Worm (Caenorhabditis elegans) whole organism, L2 larva: ENCODE measurements around the gene mcm-10.

ENCODE experiments used
- C34F6.9 ChIP-seq: fragments of 150-350 bp; optimal IDR thresholded peaks from 2 replicates; lab custom pipeline; 2014; ENCODE audit warnings: missing biosample characterization, missing genetic modification characterization
- F13H6.1 ChIP-seq: sonication (generic microtip); optimal IDR thresholded peaks from 2 replicates; lab custom pipeline; 2016; ENCODE audit warnings: missing genetic modification characterization, missing compliant biosample characterization
- R02D3.7 ChIP-seq: fragments of 150-350 bp; optimal IDR thresholded peaks from 2 replicates; lab custom pipeline; 2014; ENCODE audit warnings: missing biosample characterization, missing genetic modification characterization
- Y55F3AM.14 ChIP-seq: fragments of 200-800 bp; sonication (Bioruptor generic); optimal IDR thresholded peaks from 2 replicates; lab custom pipeline; 2018; ENCODE audit warnings: mild to moderate bottlenecking, missing genetic modification characterization, missing compliant biosample characterization
- ZK546.5 ChIP-seq: sonication (generic microtip); optimal IDR thresholded peaks from 2 replicates; lab custom pipeline; 2017; ENCODE audit warnings: missing biosample characterization, missing genetic modification characterization
- alr-1 ChIP-seq: fragments of 150-350 bp; optimal IDR thresholded peaks from 2 replicates; lab custom pipeline; 2014; ENCODE audit warnings: missing biosample characterization, missing genetic modification characterization
- ceh-82 ChIP-seq: fragments of 150-350 bp; optimal IDR thresholded peaks from 2 replicates; lab custom pipeline; 2014; ENCODE audit warnings: missing biosample characterization, missing genetic modification characterization
- crh-2 ChIP-seq: sonication (generic microtip); optimal IDR thresholded peaks from 2 replicates; lab custom pipeline; 2017; ENCODE audit warnings: missing biosample characterization, missing genetic modification characterization
- dmd-4 ChIP-seq: sonication (generic microtip); optimal IDR thresholded peaks from 2 replicates; lab custom pipeline; 2017; ENCODE audit warnings: missing biosample characterization, missing genetic modification characterization
- egl-27 ChIP-seq: sonication (generic microtip); optimal IDR thresholded peaks from 3 replicates; lab custom pipeline; 2017; ENCODE audit warnings: missing biosample characterization, missing genetic modification reagents, missing genetic modification characterization
- elt-1 ChIP-seq: fragments of 150-350 bp; optimal IDR thresholded peaks from 2 replicates; lab custom pipeline; 2014; ENCODE audit warnings: missing biosample characterization, missing genetic modification characterization
- elt-3 ChIP-seq: sonication (generic microtip); optimal IDR thresholded peaks from 2 replicates; lab custom pipeline; 2017; ENCODE audit warnings: missing biosample characterization, missing genetic modification characterization
- fos-1 ChIP-seq: fragments of 150-350 bp; optimal IDR thresholded peaks from 2 replicates; lab custom pipeline; 2014; ENCODE audit warnings: missing biosample characterization, missing genetic modification characterization
- gmeb-1 ChIP-seq: fragments of 150-350 bp; optimal IDR thresholded peaks from 2 replicates; lab custom pipeline; 2014; ENCODE audit warnings: missing biosample characterization, missing genetic modification characterization
- lin-11 ChIP-seq: fragments of 150-350 bp; sonication (generic microtip); optimal IDR thresholded peaks from 2 replicates; lab custom pipeline; 2014; ENCODE audit warnings: missing biosample characterization, missing genetic modification characterization, inconsistent platforms, mixed read lengths
- lin-13 ChIP-seq: fragments of 150-350 bp; optimal IDR thresholded peaks from 2 replicates; lab custom pipeline; 2014; ENCODE audit warnings: missing biosample characterization, missing genetic modification reagents, missing genetic modification characterization
- lin-39 ChIP-seq: fragments of 150-350 bp; optimal IDR thresholded peaks from 2 replicates; lab custom pipeline; 2014; ENCODE audit warnings: missing biosample characterization, missing genetic modification reagents, missing genetic modification characterization
- lsy-2 ChIP-seq, 2 experiments: fragments of 150-350 bp in 1 of 2; sonication (generic microtip) in 1 of 2; optimal IDR thresholded peaks; 2 replicates each; lab custom pipeline; 2014 to 2017; ENCODE audit warnings: missing biosample characterization in 2 of 2, missing genetic modification characterization in 2 of 2
- mab-5 ChIP-seq: fragments of 150-350 bp; optimal IDR thresholded peaks from 2 replicates; lab custom pipeline; 2014; ENCODE audit warnings: missing biosample characterization, missing genetic modification characterization
- mbf-1 ChIP-seq: sonication (generic microtip); optimal IDR thresholded peaks from 2 replicates; lab custom pipeline; 2017; ENCODE audit warnings: missing biosample characterization, missing genetic modification characterization
- mdl-1 ChIP-seq, 2 experiments: fragments of 150-350 bp in 1 of 2; sonication (generic microtip) in 1 of 2; optimal IDR thresholded peaks; 2 replicates each; lab custom pipeline; 2017; ENCODE audit warnings: missing biosample characterization in 2 of 2, missing genetic modification characterization in 2 of 2
- nhr-11 ChIP-seq: fragments of 150-350 bp; optimal IDR thresholded peaks from 2 replicates; lab custom pipeline; 2014; ENCODE audit warnings: missing biosample characterization, missing genetic modification characterization
- nhr-12 ChIP-seq: fragments of 150-350 bp; optimal IDR thresholded peaks from 2 replicates; lab custom pipeline; 2014; ENCODE audit warnings: missing biosample characterization, missing genetic modification characterization
- nhr-129 ChIP-seq: fragments of 150-350 bp; optimal IDR thresholded peaks from 2 replicates; lab custom pipeline; 2014; ENCODE audit warnings: missing biosample characterization, missing genetic modification characterization
- nhr-21 ChIP-seq: fragments of 150-350 bp; optimal IDR thresholded peaks from 2 replicates; lab custom pipeline; 2014; ENCODE audit warnings: missing biosample characterization, missing genetic modification characterization
- nhr-23 ChIP-seq: fragments of 150-350 bp; optimal IDR thresholded peaks from 2 replicates; lab custom pipeline; 2014; ENCODE audit warnings: missing biosample characterization, missing genetic modification reagents, missing genetic modification characterization
- nhr-237 ChIP-seq: fragments of 150-350 bp; optimal IDR thresholded peaks from 2 replicates; lab custom pipeline; 2014; ENCODE audit warnings: missing biosample characterization, missing genetic modification characterization
- nhr-25 ChIP-seq: fragments of 150-350 bp; sonication (generic microtip); optimal IDR thresholded peaks from 3 replicates; lab custom pipeline; 2014; ENCODE audit warnings: missing biosample characterization, missing genetic modification characterization
- nhr-6 ChIP-seq: fragments of 150-350 bp; optimal IDR thresholded peaks from 2 replicates; lab custom pipeline; 2014; ENCODE audit warnings: missing biosample characterization, missing genetic modification characterization
- nhr-77 ChIP-seq: fragments of 150-350 bp; optimal IDR thresholded peaks from 2 replicates; lab custom pipeline; 2014; ENCODE audit warnings: missing biosample characterization, missing genetic modification characterization
- peb-1 ChIP-seq: fragments of 150-350 bp; optimal IDR thresholded peaks from 2 replicates; lab custom pipeline; 2014; ENCODE audit warnings: missing biosample characterization, missing genetic modification characterization
- sem-4 ChIP-seq: fragments of 150-350 bp; optimal IDR thresholded peaks from 2 replicates; lab custom pipeline; 2014; ENCODE audit warnings: missing biosample characterization, missing genetic modification reagents, missing genetic modification characterization
- sma-3 ChIP-seq: sonication (generic microtip); optimal IDR thresholded peaks from 2 replicates; lab custom pipeline; 2016; ENCODE audit warnings: missing genetic modification reagents, missing genetic modification characterization, missing compliant biosample characterization
- sma-9 ChIP-seq, 2 experiments: fragments of 150-350 bp in 1 of 2; sonication (generic microtip) in 1 of 2; optimal IDR thresholded peaks; 2 replicates each; lab custom pipeline; 2014 to 2016; ENCODE audit warnings: missing genetic modification characterization in 2 of 2, mild to moderate bottlenecking in 1 of 2, missing biosample characterization in 1 of 2, missing compliant biosample characterization in 1 of 2, missing genetic modification reagents in 1 of 2, moderate library complexity in 1 of 2
- snpc-4 ChIP-seq: fragments of 150-350 bp; optimal IDR thresholded peaks from 2 replicates; lab custom pipeline; 2014; ENCODE audit warnings: missing biosample characterization, missing genetic modification characterization
- unc-39 ChIP-seq: fragments of 150-350 bp; optimal IDR thresholded peaks from 2 replicates; lab custom pipeline; 2014; ENCODE audit warnings: missing biosample characterization, missing genetic modification characterization
- unc-55 ChIP-seq: fragments of 150-350 bp; sonication (generic microtip); optimal IDR thresholded peaks from 3 replicates; lab custom pipeline; 2014; ENCODE audit warnings: missing biosample characterization, missing genetic modification reagents, missing genetic modification characterization
- unc-62 ChIP-seq: fragments of 150-350 bp; optimal IDR thresholded peaks from 2 replicates; lab custom pipeline; 2014; ENCODE audit warnings: missing biosample characterization, missing genetic modification reagents, missing genetic modification characterization
- zag-1 ChIP-seq: fragments of 150-350 bp; optimal IDR thresholded peaks from 2 replicates; lab custom pipeline; 2014; ENCODE audit warnings: missing biosample characterization, missing genetic modification characterization
- ztf-1 ChIP-seq: fragments of 200-800 bp; sonication (Bioruptor generic); conservative IDR thresholded peaks from 2 replicates; pipeline ENCODE4 v1.3.6; 2022; ENCODE audit warnings: missing genetic modification characterization, missing compliant biosample characterization
- ztf-11 ChIP-seq: sonication (generic microtip); optimal IDR thresholded peaks from 2 replicates; lab custom pipeline; 2017; ENCODE audit warnings: missing biosample characterization, missing genetic modification characterization
- ztf-4 ChIP-seq: fragments of 150-350 bp; optimal IDR thresholded peaks from 2 replicates; lab custom pipeline; 2014; ENCODE audit warnings: missing biosample characterization, missing genetic modification characterization

mcm-10 gene

DNA sequence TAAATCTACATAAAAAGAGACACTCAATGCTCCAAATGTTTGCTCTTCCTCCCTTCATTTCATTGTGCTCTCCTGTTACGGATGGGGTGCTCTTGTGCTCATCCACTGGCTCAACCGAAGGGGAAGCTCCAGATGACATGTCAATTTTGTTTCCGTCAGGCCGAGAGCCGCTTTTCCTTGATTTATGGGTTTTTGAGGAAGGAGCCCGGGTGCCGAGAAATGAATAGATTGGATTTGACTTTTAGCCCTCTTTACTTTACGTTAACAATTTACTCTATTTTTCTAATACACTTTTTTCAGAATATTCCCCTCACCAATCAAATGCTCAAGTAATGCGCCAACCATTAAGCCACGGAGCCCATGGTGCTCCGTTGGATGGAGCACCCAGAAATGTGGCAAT, 42.8 kb downstream of the mcm-10 start, which contains the start of gene T28D6.4:
Gene T28D6.4, plus strand, starts transcription at position 301 of the 400 bp plus-strand sequence.
- TF ChIP-seq dmd-4 (tag; lab: Kevin White, UChicago) (no peak), lin-13 (no peak)

DNA sequence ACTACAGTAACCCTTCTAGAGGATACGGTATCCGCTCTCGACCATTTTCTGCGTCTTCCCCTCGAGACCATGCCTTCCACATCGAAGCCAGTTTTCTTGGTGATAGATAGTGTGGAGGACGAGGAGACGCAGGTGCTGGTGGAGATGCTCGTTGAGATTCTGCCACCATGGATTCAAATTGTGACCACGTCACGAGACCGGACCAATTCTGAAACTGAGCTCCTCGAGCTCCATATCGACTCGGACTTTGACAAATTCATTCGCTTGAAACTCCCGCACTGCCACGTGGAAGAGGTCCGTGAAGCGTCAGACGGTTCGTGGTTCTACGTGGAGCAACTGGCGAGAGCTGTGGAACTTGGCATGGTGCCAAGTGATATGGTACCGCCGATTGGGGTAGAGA, 44.0 kb downstream of the mcm-10 start:
- TF ChIP-seq unc-62 (GFP tag; lab: Kevin White, UChicago), result no peak
- no peak for TF ChIP-seq nhr-23 (tag; lab: Kevin White, UChicago)

DNA sequence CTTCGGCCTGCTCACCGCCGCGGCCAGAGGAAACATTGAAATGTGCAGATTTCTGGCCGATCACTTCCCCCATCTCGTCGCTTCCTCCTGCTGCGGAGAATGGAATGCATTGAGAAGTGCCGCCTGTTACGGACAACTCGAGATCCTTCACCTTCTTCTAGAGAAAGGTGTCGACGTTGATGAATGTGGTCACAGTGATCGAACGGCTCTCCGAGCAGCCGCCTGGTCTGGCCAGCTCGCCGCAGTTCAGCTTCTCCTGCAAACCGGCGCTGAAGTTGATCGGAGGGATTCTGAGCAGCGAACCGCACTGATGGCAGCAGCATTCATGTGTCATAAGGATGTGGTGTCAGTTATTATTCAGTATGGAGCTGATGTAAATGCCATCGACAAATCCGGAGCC, 45.5 kb downstream of the mcm-10 start:
- no peak for TF ChIP-seq fos-1
- no peak for TF ChIP-seq nhr-23 (tag; lab: Kevin White, UChicago)
- TF ChIP-seq ZK546.5 (tag; lab: Kevin White, UChicago), result no peak
- no peak for TF ChIP-seq gmeb-1 (tag; lab: Kevin White, UChicago)
- no peak for TF ChIP-seq sma-3 (GFP tag; lab: Kevin White, UChicago)
- TF ChIP-seq sem-4, result no peak
- no peak for TF ChIP-seq lin-11
- no peak for TF ChIP-seq mab-5 (tag; lab: Kevin White, UChicago)
- no peak for TF ChIP-seq nhr-21 (tag; lab: Kevin White, UChicago)
- no peak for TF ChIP-seq alr-1 (tag; lab: Kevin White, UChicago)
- no peak for TF ChIP-seq lsy-2 (tag; optimal IDR thresholded peaks at IDR 0.05; lab: Kevin White, UChicago)
- no peak for TF ChIP-seq ztf-1 (GFP tag; lab: Robert Waterston, UW)
- TF ChIP-seq snpc-4 (tag; lab: Kevin White, UChicago), result no peak
- TF ChIP-seq mbf-1 (tag; lab: Kevin White, UChicago), result no peak
- no peak for TF ChIP-seq dmd-4 (tag; lab: Kevin White, UChicago)

DNA sequence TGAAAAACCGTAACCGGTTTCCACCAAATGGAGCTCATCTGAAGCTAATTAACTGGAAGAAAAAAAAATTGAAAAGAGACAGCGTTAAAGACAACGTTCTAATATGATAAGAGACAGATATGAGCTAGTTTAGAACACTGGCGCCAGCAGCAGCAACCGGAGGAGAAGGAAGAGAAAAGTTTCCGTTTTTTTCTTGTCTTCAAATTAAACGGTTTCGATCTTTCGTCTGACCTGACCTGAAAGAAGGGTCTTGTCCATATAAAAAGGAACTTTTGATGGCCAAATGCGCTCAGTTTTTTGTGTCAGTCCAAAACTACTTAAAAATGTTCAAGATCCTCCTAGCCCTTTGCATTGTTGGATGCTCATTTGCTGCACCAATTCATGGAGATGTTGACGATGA, 49.1 kb downstream of the mcm-10 start, which contains the start of gene T28D6.3:
Gene T28D6.3, plus strand, starts transcription at position 301 of the 400 bp plus-strand sequence.
- no peak for TF ChIP-seq mab-5 (tag; lab: Kevin White, UChicago)
- no peak for TF ChIP-seq R02D3.7 (tag; lab: Kevin White, UChicago)
- no peak for TF ChIP-seq zag-1 (tag; lab: Kevin White, UChicago)
- no peak for TF ChIP-seq nhr-11 (tag; lab: Kevin White, UChicago)
- TF ChIP-seq sma-3 (GFP tag; lab: Kevin White, UChicago), result no peak
- no peak for TF ChIP-seq nhr-129
- no peak for TF ChIP-seq nhr-77 (tag; lab: Kevin White, UChicago)
- no peak for TF ChIP-seq ztf-4 (tag; lab: Kevin White, UChicago)
- no peak for TF ChIP-seq elt-3 (tag; lab: Kevin White, UChicago)
- TF ChIP-seq elt-1, result no peak
- no peak for TF ChIP-seq sem-4
- no peak for TF ChIP-seq fos-1
- TF ChIP-seq lin-13, result no peak
- TF ChIP-seq lin-11, result no peak
- no peak for TF ChIP-seq F13H6.1
- no peak for TF ChIP-seq unc-62 (GFP tag; lab: Kevin White, UChicago)

DNA sequence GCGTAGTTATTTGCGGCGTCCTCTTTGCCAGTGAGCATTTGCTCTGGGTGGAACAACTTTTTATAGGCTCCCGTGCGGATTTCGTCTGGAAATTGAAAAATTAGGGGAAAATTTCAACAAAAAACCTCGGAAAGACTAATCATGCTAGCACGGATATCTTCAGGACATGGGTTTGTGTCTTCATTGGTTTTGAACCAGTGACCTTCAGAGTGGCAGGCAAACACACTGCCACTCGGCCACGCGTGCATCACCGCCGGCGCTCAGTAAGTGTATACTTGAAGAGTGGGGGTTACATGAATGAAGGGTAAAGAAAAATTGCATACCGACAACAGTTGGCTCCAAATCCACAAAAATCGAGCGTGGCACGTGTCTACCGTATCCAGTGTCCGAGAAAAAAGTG, 53.9 kb downstream of the mcm-10 start:
- TF ChIP-seq fos-1, result peak; percentile 21
- peak in 1 of 2 experiments; percentile 14 for TF ChIP-seq mdl-1 (tag; optimal IDR thresholded peaks at IDR 0.05; lab: Kevin White, UChicago)
- peak; percentile 41 for TF ChIP-seq F13H6.1
- no peak for TF ChIP-seq nhr-6
- no peak for TF ChIP-seq nhr-237
- peak; percentile 56 for TF ChIP-seq sma-9 (GFP tag; optimal IDR thresholded peaks at IDR 0.05; lab: Kevin White, UChicago)
- TF ChIP-seq sma-9 (tag; optimal IDR thresholded peaks at IDR 0.05; lab: Kevin White, UChicago), result no peak
- no peak for TF ChIP-seq alr-1 (tag; lab: Kevin White, UChicago)
- TF ChIP-seq lin-39 (tag; lab: Kevin White, UChicago), result no peak
- no peak for TF ChIP-seq nhr-25 (tag; lab: Kevin White, UChicago)
- TF ChIP-seq nhr-12 (tag; lab: Kevin White, UChicago), result no peak
- TF ChIP-seq egl-27, result peak; percentile 30
- TF ChIP-seq mab-5 (tag; lab: Kevin White, UChicago), result no peak
- no peak for TF ChIP-seq R02D3.7 (tag; lab: Kevin White, UChicago)
- peak in 1 of 2 experiments; percentile 34 for TF ChIP-seq lsy-2 (tag; optimal IDR thresholded peaks at IDR 0.05; lab: Kevin White, UChicago)
- peak; percentile 48 for TF ChIP-seq Y55F3AM.14 (GFP tag; lab: Kevin White, UChicago)
- peak; percentile 4 for TF ChIP-seq gmeb-1 (tag; lab: Kevin White, UChicago)
- 0 out of 2 replicates have a peak, but pooled peaks have one; percentile 64 for TF ChIP-seq ztf-1 (GFP tag; lab: Robert Waterston, UW)
- no peak for TF ChIP-seq nhr-77 (tag; lab: Kevin White, UChicago)
- TF ChIP-seq unc-39, result no peak
- TF ChIP-seq unc-55 (GFP tag; lab: Kevin White, UChicago), result peak; percentile 59
- peak; percentile 38 for TF ChIP-seq lin-11
- TF ChIP-seq nhr-129, result peak; percentile 75
- TF ChIP-seq C34F6.9 (tag; lab: Kevin White, UChicago), result peak; percentile 21
- TF ChIP-seq ceh-82, result no peak
- no peak for TF ChIP-seq ztf-11
- TF ChIP-seq ZK546.5 (tag; lab: Kevin White, UChicago), result no peak
- TF ChIP-seq sma-3 (GFP tag; lab: Kevin White, UChicago), result peak; percentile 50
- TF ChIP-seq nhr-23 (tag; lab: Kevin White, UChicago), result no peak
- peak; percentile 20 for TF ChIP-seq zag-1 (tag; lab: Kevin White, UChicago)
- TF ChIP-seq elt-3 (tag; lab: Kevin White, UChicago), result no peak
- TF ChIP-seq nhr-21 (tag; lab: Kevin White, UChicago), result no peak
- no peak for TF ChIP-seq sem-4
- no peak for TF ChIP-seq peb-1
- peak; percentile 29 for TF ChIP-seq crh-2
- TF ChIP-seq snpc-4 (tag; lab: Kevin White, UChicago), result peak; percentile 44
